Fruit fly (Drosophila melanogaster): Measurements from ENCODE around the gene CG9269.

CG9269 gene

DNA sequence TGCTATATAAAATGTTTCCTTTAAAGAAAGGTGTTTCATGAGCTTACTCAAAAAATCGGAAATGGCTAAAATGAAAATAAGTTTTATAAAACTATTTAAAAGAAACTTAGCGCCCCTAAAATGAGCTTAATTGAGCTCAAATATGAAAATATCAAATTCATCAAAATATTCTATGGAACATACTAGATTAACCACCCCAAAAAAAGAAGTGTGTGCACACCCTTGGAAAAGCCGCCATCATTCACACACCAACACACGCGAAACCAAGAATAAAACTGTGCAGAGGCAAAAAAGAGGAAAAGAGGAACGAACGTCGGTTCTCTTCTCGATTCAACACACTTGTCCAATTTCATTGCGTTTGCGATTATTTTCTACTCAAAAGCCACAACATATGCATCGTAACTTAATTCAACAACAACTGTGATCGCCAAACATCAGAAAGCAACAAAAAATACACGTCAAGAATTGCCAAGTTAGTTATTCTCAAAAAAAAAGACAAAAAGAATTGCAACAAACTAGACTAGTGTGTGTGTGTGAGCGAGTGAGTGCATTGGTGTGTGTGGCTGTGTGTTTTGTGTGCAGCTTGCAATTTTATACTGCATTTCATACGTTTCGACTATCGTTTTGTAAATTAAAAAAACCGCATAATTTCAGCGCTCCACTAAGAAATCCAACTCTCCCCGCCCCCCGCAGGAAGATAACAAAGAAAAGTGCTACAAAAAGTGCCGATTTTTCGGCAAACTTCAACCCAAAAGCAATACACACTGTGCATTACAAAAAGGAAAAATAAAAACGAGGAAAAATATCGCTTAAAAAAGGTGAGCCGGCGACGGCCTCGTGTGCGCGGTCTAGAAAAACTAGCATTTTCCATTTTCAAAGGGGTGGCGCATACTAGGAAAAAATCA lies 31.3 kb downstream of the CG9269 start, which contains the start of gene rin:
Gene rin (plus strand): TSS at position 276 of the 905 bp plus-strand sequence.
- TF ChIP-seq Myc (optimal IDR thresholded peaks at IDR 0.05) (no peak), HLH106 (tag; optimal IDR thresholded peaks at IDR 0.05) (peak; percentile 2), ey (GFP tag; optimal IDR thresholded peaks at IDR 0.05) (no peak), Rel (GFP tag; optimal IDR thresholded peaks at IDR 0.05) (no peak), Rel (tag; optimal IDR thresholded peaks at IDR 0.05) (peak; percentile 28), psq (GFP tag; optimal IDR thresholded peaks at IDR 0.05) (peak; percentile 37), woc (GFP tag; optimal IDR thresholded peaks at IDR 0.05) (peak; percentile 28), dsf (GFP tag; optimal IDR thresholded peaks at IDR 0.05; ENCODE audit: borderline replicate concordance) (no peak), sage (GFP tag; optimal IDR thresholded peaks at IDR 0.05) (no peak), N (GFP tag; optimal IDR thresholded peaks at IDR 0.05) (no peak), Hnf4 (GFP tag; optimal IDR thresholded peaks at IDR 0.05) (peak; percentile 25), sv (GFP tag; optimal IDR thresholded peaks at IDR 0.05) (no peak), Jra (GFP tag; optimal IDR thresholded peaks at IDR 0.05) (no peak), OdsH (GFP tag; optimal IDR thresholded peaks at IDR 0.05) (no peak), foxo (GFP tag; optimal IDR thresholded peaks at IDR 0.05) (peak in 1 of 2 experiments; percentile 13), GATAd (GFP tag; optimal IDR thresholded peaks at IDR 0.05) (no peak), fru (GFP tag; optimal IDR thresholded peaks at IDR 0.05) (no peak), Dfd (GFP tag; optimal IDR thresholded peaks at IDR 0.05) (peak; percentile 42), tai (GFP tag; optimal IDR thresholded peaks at IDR 0.05) (peak; percentile 27), CG9705 (GFP tag; optimal IDR thresholded peaks at IDR 0.05) (no peak), Sp1 (GFP tag; optimal IDR thresholded peaks at IDR 0.05) (peak; percentile 8), brk (GFP tag; optimal IDR thresholded peaks at IDR 0.05) (no peak), rgr (GFP tag; optimal IDR thresholded peaks at IDR 0.05) (peak; percentile 34), dmrt93B (GFP tag; optimal IDR thresholded peaks at IDR 0.05) (no peak), pan (optimal IDR thresholded peaks at IDR 0.05) (no peak)

- TF ChIP-seq woc (GFP tag; optimal IDR thresholded peaks at IDR 0.05), result peak; percentile 26
- no peak for TF ChIP-seq usp (GFP tag; optimal IDR thresholded peaks at IDR 0.05)
- no peak for TF ChIP-seq pan (optimal IDR thresholded peaks at IDR 0.05)
- TF ChIP-seq brk (GFP tag; optimal IDR thresholded peaks at IDR 0.05), result peak; percentile 61
- TF ChIP-seq Dif (GFP tag; optimal IDR thresholded peaks at IDR 0.05; ENCODE audit: partially characterized antibody), result peak; percentile 2
- TF ChIP-seq HLH106 (tag; optimal IDR thresholded peaks at IDR 0.05), result no peak
- TF ChIP-seq rgr (GFP tag; optimal IDR thresholded peaks at IDR 0.05), result no peak
- no peak for TF ChIP-seq Hr83 (GFP tag; optimal IDR thresholded peaks at IDR 0.05; ENCODE audit: poor library complexity, severe bottlenecking)
- no peak for TF ChIP-seq Hr78 (GFP tag; optimal IDR thresholded peaks at IDR 0.05)
- TF ChIP-seq CG32264 (GFP tag; optimal IDR thresholded peaks at IDR 0.05), result no peak
- peak; percentile 26 for TF ChIP-seq Hnf4 (GFP tag; optimal IDR thresholded peaks at IDR 0.05)
- no peak for TF ChIP-seq GATAd (GFP tag; optimal IDR thresholded peaks at IDR 0.05)
- TF ChIP-seq dl (GFP tag; optimal IDR thresholded peaks at IDR 0.05; ENCODE audit: insufficient read depth in 1 of 2, partially characterized antibody in 2 of 2), result no peak
- TF ChIP-seq psq (GFP tag; optimal IDR thresholded peaks at IDR 0.05), result peak; percentile 90
- no peak for TF ChIP-seq dsf (GFP tag; optimal IDR thresholded peaks at IDR 0.05; ENCODE audit: borderline replicate concordance)
- TF ChIP-seq OdsH (GFP tag; optimal IDR thresholded peaks at IDR 0.05), result no peak
- TF ChIP-seq sv (GFP tag; optimal IDR thresholded peaks at IDR 0.05), result no peak
Observed at dm6 chr3R:13647734-13648541, 32.2 kb downstream of the CG9269 start.

dm6 chr3R:13656294-13656693 lies 40.6 kb downstream of the CG9269 start, which contains the start of gene Rbp4:
Gene Rbp4, minus strand, starts transcription at chr3R:13656394.
- TF ChIP-seq jim (GFP tag; optimal IDR thresholded peaks at IDR 0.05) (no peak), ey (GFP tag; optimal IDR thresholded peaks at IDR 0.05) (no peak), Vsx2 (GFP tag; optimal IDR thresholded peaks at IDR 0.05; ENCODE audit: partially characterized antibody) (no peak), Dif (GFP tag; optimal IDR thresholded peaks at IDR 0.05; ENCODE audit: partially characterized antibody) (no peak), Mio (GFP tag; optimal IDR thresholded peaks at IDR 0.05) (no peak), N (GFP tag; optimal IDR thresholded peaks at IDR 0.05) (no peak), sv (GFP tag; optimal IDR thresholded peaks at IDR 0.05) (no peak), dsf (GFP tag; optimal IDR thresholded peaks at IDR 0.05; ENCODE audit: borderline replicate concordance) (no peak), rgr (GFP tag; optimal IDR thresholded peaks at IDR 0.05) (no peak), Dfd (GFP tag; optimal IDR thresholded peaks at IDR 0.05) (no peak), pan (optimal IDR thresholded peaks at IDR 0.05) (no peak), sage (GFP tag; optimal IDR thresholded peaks at IDR 0.05) (no peak), HLH106 (tag; optimal IDR thresholded peaks at IDR 0.05) (no peak)
